Worm (Caenorhabditis elegans): Measurements from ENCODE around the gene dtmk-1.

- no peak for TF ChIP-seq ref-1 (GFP tag; conservative IDR thresholded peaks at IDR 0.05)
- no peak for TF ChIP-seq med-1 (GFP tag; optimal IDR thresholded peaks at IDR 0.05; ENCODE audit: insufficient read depth)
- TF ChIP-seq ztf-23 (GFP tag; IDR thresholded peaks at IDR 0.05): no peak
- TF ChIP-seq klf-2 (GFP tag; conservative IDR thresholded peaks at IDR 0.05): no peak
- no peak for TF ChIP-seq cog-1 (tag; optimal IDR thresholded peaks at IDR 0.05)
- TF ChIP-seq ztf-29 (GFP tag; IDR thresholded peaks at IDR 0.05): no peak
Measured at ce11 chrII:9989533-9989932, 22.6 kb upstream of the dtmk-1 start.

Data from whole organism, midembryonic.